Fruit fly (Drosophila melanogaster) whole organism, embryonic: ENCODE results near the gene Art9.

Source experiments
- B-H1 ChIP-seq: fragments of 200-800 bp; sonication (Bioruptor generic); IDR thresholded peaks from 3 replicates; pipeline ENCODE4 v1.3.6; 2022; ENCODE audit warnings: missing biosample characterization, missing genetic modification characterization
- Bgb ChIP-seq: fragments of 200-800 bp; sonication (Bioruptor generic); IDR thresholded peaks from 2 replicates; pipeline ENCODE4 v1.3.6; 2022; ENCODE audit warnings: missing biosample characterization, missing genetic modification characterization; ENCODE audit not compliant: partially characterized antibody
- CG10431 ChIP-seq: fragments of 200-800 bp; sonication (Bioruptor generic); optimal IDR thresholded peaks from 3 replicates; lab custom pipeline; 2018; ENCODE audit warnings: missing biosample characterization, mild to moderate bottlenecking, missing genetic modification characterization
- CG10959 ChIP-seq: fragments of 200-800 bp; sonication (Bioruptor generic); IDR thresholded peaks from 2 replicates; pipeline ENCODE4 v1.3.6; 2022; ENCODE audit warnings: missing biosample characterization, missing genetic modification characterization
- CG11093 ChIP-seq: fragments of 200-800 bp; sonication (Bioruptor generic); IDR thresholded peaks from 3 replicates; pipeline ENCODE4 v1.3.6; 2022; ENCODE audit warnings: missing biosample characterization, missing genetic modification characterization
- CG11504 ChIP-seq: fragments of 200-800 bp; sonication (Bioruptor generic); optimal IDR thresholded peaks from 3 replicates; lab custom pipeline; 2019; ENCODE audit warnings: missing biosample characterization, mild to moderate bottlenecking, missing genetic modification characterization, moderate library complexity
- CG13287 ChIP-seq: fragments of 200-800 bp; sonication (Bioruptor generic); IDR thresholded peaks from 2 replicates; pipeline ENCODE4 v1.3.6; 2022; ENCODE audit warnings: missing biosample characterization, missing genetic modification characterization; ENCODE audit not compliant: partially characterized antibody
- CG13424 ChIP-seq: fragments of 200-800 bp; sonication (Bioruptor generic); optimal IDR thresholded peaks from 2 replicates; lab custom pipeline; 2019; ENCODE audit warnings: missing biosample characterization, mild to moderate bottlenecking, missing genetic modification characterization, moderate library complexity
- CG1647 ChIP-seq: fragments of 200-800 bp; sonication (Bioruptor generic); optimal IDR thresholded peaks from 3 replicates; lab custom pipeline; 2016; ENCODE audit warnings: missing biosample characterization, missing genetic modification characterization
- CG17612 ChIP-seq: fragments of 200-800 bp; sonication (Bioruptor generic); IDR thresholded peaks from 2 replicates; pipeline ENCODE4 v1.3.6; 2022; ENCODE audit warnings: missing biosample characterization, missing genetic modification characterization
- CG17829 ChIP-seq: fragments of 200-800 bp; optimal IDR thresholded peaks from 2 replicates; lab custom pipeline; 2019; ENCODE audit warnings: missing biosample characterization, mild to moderate bottlenecking, missing genetic modification characterization, moderate library complexity
- CG17912 ChIP-seq: fragments of 200-800 bp; sonication (Bioruptor generic); optimal IDR thresholded peaks from 2 replicates; lab custom pipeline; 2018; ENCODE audit warnings: missing biosample characterization, mild to moderate bottlenecking, missing genetic modification characterization
- CG18619 ChIP-seq: fragments of 200-800 bp; sonication (Bioruptor generic); optimal IDR thresholded peaks from 3 replicates; lab custom pipeline; 2017; ENCODE audit warnings: missing biosample characterization, mild to moderate bottlenecking, missing genetic modification characterization
- CG2678 ChIP-seq: fragments of 200-800 bp; sonication (Bioruptor generic); optimal IDR thresholded peaks from 3 replicates; lab custom pipeline; 2019; ENCODE audit warnings: missing biosample characterization, mild to moderate bottlenecking, missing genetic modification characterization, moderate library complexity
- CG31224 ChIP-seq: fragments of 200-800 bp; sonication (Bioruptor generic); IDR thresholded peaks from 2 replicates; pipeline ENCODE4 v1.3.6; 2022; ENCODE audit warnings: missing biosample characterization, missing genetic modification characterization
- CG31388 ChIP-seq: fragments of 200-800 bp; sonication (Bioruptor generic); optimal IDR thresholded peaks from 2 replicates; lab custom pipeline; 2016; ENCODE audit warnings: missing biosample characterization, missing genetic modification characterization
- CG3726 ChIP-seq: fragments of 200-800 bp; sonication (Bioruptor generic); IDR thresholded peaks from 3 replicates; pipeline ENCODE4, ENCODE4 v1.3.6; 2022; ENCODE audit warnings: missing biosample characterization, missing genetic modification characterization
- CG3995 ChIP-seq: fragments of 200-800 bp; sonication (Bioruptor generic); optimal IDR thresholded peaks from 3 replicates; lab custom pipeline; 2016; ENCODE audit warnings: missing biosample characterization, missing genetic modification characterization
- CG4730 ChIP-seq: fragments of 200-800 bp; sonication (Bioruptor generic); IDR thresholded peaks from 2 replicates; pipeline ENCODE4 v1.3.6; 2022; ENCODE audit warnings: missing biosample characterization, missing genetic modification characterization
- CG5953 ChIP-seq: fragments of 200-800 bp; sonication (Bioruptor generic); IDR thresholded peaks from 2 replicates; pipeline ENCODE4 v1.3.6; 2022; ENCODE audit warnings: missing biosample characterization, missing genetic modification characterization
- CG6254 ChIP-seq: fragments of 200-800 bp; sonication (Bioruptor generic); optimal IDR thresholded peaks from 3 replicates; lab custom pipeline; 2017; ENCODE audit warnings: mild to moderate bottlenecking, missing biosample characterization, missing genetic modification reagents, missing genetic modification characterization
- CG8478 ChIP-seq: fragments of >200 bp; optimal IDR thresholded peaks from 2 replicates; lab custom pipeline; 2018
- CG8765 ChIP-seq: fragments of 200-800 bp; sonication (Bioruptor generic); IDR thresholded peaks from 2 replicates; pipeline ENCODE4 v1.3.6; 2022; ENCODE audit warnings: missing biosample characterization, missing genetic modification characterization
- CG8924 ChIP-seq: fragments of 200-800 bp; optimal IDR thresholded peaks from 3 replicates; lab custom pipeline; 2019; ENCODE audit warnings: missing biosample characterization, mild to moderate bottlenecking, missing genetic modification characterization, moderate library complexity
- CG9797 ChIP-seq: fragments of 200-800 bp; sonication (Bioruptor generic); optimal IDR thresholded peaks from 3 replicates; lab custom pipeline; 2018; ENCODE audit warnings: missing biosample characterization, mild to moderate bottlenecking, missing genetic modification characterization
- CrebB ChIP-seq: fragments of 200-800 bp; sonication (Bioruptor generic); optimal IDR thresholded peaks from 3 replicates; lab custom pipeline; 2018; ENCODE audit warnings: missing biosample characterization, mild to moderate bottlenecking, missing genetic modification characterization
- Dref ChIP-seq: fragments of 200-800 bp; sonication (Bioruptor generic); IDR thresholded peaks from 2 replicates; pipeline ENCODE4 v1.3.6; 2022; ENCODE audit warnings: missing biosample characterization, missing genetic modification characterization
- Eip74EF ChIP-seq, 2 experiments: fragments of 200-800 bp in 1 of 2; fragments of >200 bp in 1 of 2; sonication (Bioruptor generic) in 1 of 2; optimal IDR thresholded peaks; 2 replicates each; lab custom pipeline; 2017 to 2019; ENCODE audit warnings: missing biosample characterization in 2 of 2, missing genetic modification characterization in 2 of 2, mild to moderate bottlenecking in 1 of 2, moderate library complexity in 1 of 2
- Ets65A ChIP-seq: fragments of 200-800 bp; sonication (Bioruptor generic); peaks from one replicate; lab custom pipeline; 2016; ENCODE audit warnings: missing biosample characterization, missing genetic modification characterization
- Hsf ChIP-seq: fragments of 200-800 bp; sonication (Bioruptor generic); optimal IDR thresholded peaks from 3 replicates; lab custom pipeline; 2016; ENCODE audit warnings: missing biosample characterization, missing genetic modification characterization
- Mad ChIP-seq: fragments of 200-800 bp; sonication (Bioruptor generic); optimal IDR thresholded peaks from 2 replicates; lab custom pipeline; 2016; ENCODE audit warnings: missing biosample characterization, missing genetic modification characterization
- Med ChIP-seq: fragments of 200-800 bp; sonication (Bioruptor generic); peaks from one replicate; lab custom pipeline; 2016; ENCODE audit warnings: missing biosample characterization, missing genetic modification characterization, mild to moderate bottlenecking, inconsistent platforms, moderate library complexity
- Meics ChIP-seq: fragments of 200-800 bp; sonication (Bioruptor generic); optimal IDR thresholded peaks from 2 replicates; lab custom pipeline; 2017; ENCODE audit warnings: missing biosample characterization, mild to moderate bottlenecking, missing genetic modification characterization
- Neu2 ChIP-seq: fragments of 200-800 bp; sonication (Bioruptor generic); optimal IDR thresholded peaks from 3 replicates; lab custom pipeline; 2016; ENCODE audit warnings: missing biosample characterization, missing genetic modification characterization, borderline replicate concordance
- Oaz ChIP-seq: fragments of 200-800 bp; sonication (Bioruptor generic); IDR thresholded peaks from 2 replicates; pipeline ENCODE4 v1.3.6; 2022; ENCODE audit warnings: missing biosample characterization, missing genetic modification characterization
- Poxn ChIP-seq: fragments of 200-800 bp; sonication (Bioruptor generic); IDR thresholded peaks from 2 replicates; pipeline ENCODE4 v1.3.6; 2022; ENCODE audit warnings: missing biosample characterization, missing genetic modification characterization
- chm ChIP-seq: fragments of 200-800 bp; sonication (Bioruptor generic); IDR thresholded peaks from 2 replicates; pipeline ENCODE4 v1.3.6; 2022; ENCODE audit warnings: missing biosample characterization, missing genetic modification characterization
- dmrt99B ChIP-seq: fragments of 200-800 bp; sonication (Bioruptor generic); optimal IDR thresholded peaks from 2 replicates; lab custom pipeline; 2018; ENCODE audit warnings: missing biosample characterization, mild to moderate bottlenecking, missing genetic modification characterization, moderate library complexity
- en ChIP-seq: fragments of 200-800 bp; sonication (Bioruptor generic); optimal IDR thresholded peaks from 2 replicates; lab custom pipeline; 2016; ENCODE audit warnings: missing biosample characterization, missing genetic modification characterization
- fd3F ChIP-seq: fragments of 200-800 bp; sonication (Bioruptor generic); optimal IDR thresholded peaks from 2 replicates; lab custom pipeline; 2018; ENCODE audit warnings: missing biosample characterization, mild to moderate bottlenecking, missing genetic modification characterization, moderate library complexity
- lola ChIP-seq, 3 experiments: fragments of >200 bp in 2 of 3; fragments of 200-800 bp in 1 of 3; sonication (Bioruptor generic) in 1 of 3; optimal IDR thresholded peaks; 2 replicates each; lab custom pipeline; 2017 to 2019; ENCODE audit warnings: missing biosample characterization in 3 of 3, missing genetic modification characterization in 3 of 3, mild to moderate bottlenecking in 1 of 3, moderate library complexity in 1 of 3
- mirr ChIP-seq: fragments of 200-800 bp; sonication (Bioruptor generic); optimal IDR thresholded peaks from 3 replicates; lab custom pipeline; 2018; ENCODE audit warnings: missing biosample characterization, mild to moderate bottlenecking, missing genetic modification characterization
- odd ChIP-seq: fragments of 200-800 bp; sonication (Bioruptor generic); optimal IDR thresholded peaks from 2 replicates; lab custom pipeline; 2017; ENCODE audit warnings: missing biosample characterization, mild to moderate bottlenecking, missing genetic modification characterization
- ranshi ChIP-seq: fragments of 200-800 bp; sonication (Bioruptor generic); IDR thresholded peaks from 2 replicates; pipeline ENCODE4 v1.3.6; 2022; ENCODE audit warnings: missing biosample characterization, missing genetic modification characterization
- repo ChIP-seq: fragments of 200-800 bp; sonication (Bioruptor generic); optimal IDR thresholded peaks from 2 replicates; lab custom pipeline; 2016; ENCODE audit warnings: missing biosample characterization, missing genetic modification characterization
- run ChIP-seq: fragments of 200-800 bp; sonication (Bioruptor generic); optimal IDR thresholded peaks from 3 replicates; lab custom pipeline; 2018; ENCODE audit warnings: missing biosample characterization, mild to moderate bottlenecking, missing genetic modification characterization
- so ChIP-seq: fragments of 200-800 bp; sonication (Bioruptor generic); IDR thresholded peaks from 3 replicates; pipeline ENCODE4 v1.3.6; 2022; ENCODE audit warnings: missing biosample characterization, missing genetic modification characterization
- sob ChIP-seq: fragments of 200-800 bp; sonication (Bioruptor generic); IDR thresholded peaks from 2 replicates; pipeline ENCODE4 v1.3.6; 2022; ENCODE audit warnings: missing biosample characterization, missing genetic modification characterization
- stc ChIP-seq: fragments of 200-800 bp; sonication (Bioruptor generic); IDR thresholded peaks from 2 replicates; pipeline ENCODE4 v1.3.6; 2022; ENCODE audit warnings: missing biosample characterization, missing genetic modification characterization
- tgo ChIP-seq: fragments of 200-800 bp; sonication (Bioruptor generic); IDR thresholded peaks from 3 replicates; pipeline ENCODE4 v1.3.6; 2022; ENCODE audit warnings: missing biosample characterization, missing genetic modification characterization
- usp ChIP-seq: fragments of >200 bp; optimal IDR thresholded peaks from 2 replicates; lab custom pipeline; 2017; ENCODE audit warnings: missing biosample characterization, missing genetic modification characterization

Art9 gene

dm6 chr3R:13912008-13912803 lies 31.1 kb downstream of the Art9 start (continued):
- no peak for TF ChIP-seq odd (GFP tag; lab: Kevin White, UChicago)
- TF ChIP-seq CrebB (tag; lab: Kevin White, UChicago): no peak
- TF ChIP-seq mirr: no peak
- no peak for TF ChIP-seq so (GFP tag; lab: Robert Waterston, UW)
- TF ChIP-seq CG13424 (tag; lab: Kevin White, UChicago): no peak
- no peak for TF ChIP-seq Hsf
- no peak for TF ChIP-seq CG8478 (lab: Kevin White, UChicago)
- TF ChIP-seq CG5953: no peak
- no peak for TF ChIP-seq CG10431
- peak; percentile 85 for TF ChIP-seq CG6254
- no peak for TF ChIP-seq dmrt99B
- no peak for TF ChIP-seq Meics
- TF ChIP-seq Eip74EF (GFP tag; optimal IDR thresholded peaks at IDR 0.05; lab: Kevin White, UChicago): no peak
- TF ChIP-seq CG8924 (tag; lab: Kevin White, UChicago): no peak
- no peak for TF ChIP-seq CG31224 (GFP tag; lab: Robert Waterston, UW)
- TF ChIP-seq CG31388 (GFP tag; lab: Kevin White, UChicago): no peak
- no peak for TF ChIP-seq CG17829 (tag; lab: Kevin White, UChicago)
- no peak for TF ChIP-seq lola (GFP tag; optimal IDR thresholded peaks at IDR 0.05; lab: Kevin White, UChicago)
- peak; percentile 46 for TF ChIP-seq run (tag; lab: Kevin White, UChicago)
- no peak for TF ChIP-seq Bgb (GFP tag; lab: Robert Waterston, UW)
- TF ChIP-seq stc (GFP tag; lab: Robert Waterston, UW): no peak
- no peak for TF ChIP-seq CG11504 (tag; lab: Kevin White, UChicago)
- TF ChIP-seq Med (GFP tag; lab: Kevin White, UChicago): peak; percentile 40
- TF ChIP-seq CG10959 (GFP tag; lab: Robert Waterston, UW): no peak
- no peak for TF ChIP-seq ranshi (GFP tag; lab: Robert Waterston, UW)
- no peak for TF ChIP-seq B-H1
- TF ChIP-seq en (GFP tag; lab: Kevin White, UChicago): no peak
- no peak for TF ChIP-seq CG1647
- no peak for TF ChIP-seq repo (GFP tag; lab: Kevin White, UChicago)
- TF ChIP-seq sob (GFP tag; lab: Robert Waterston, UW): no peak
- TF ChIP-seq Neu2 (GFP tag; lab: Kevin White, UChicago): no peak
- no peak for TF ChIP-seq tgo (GFP tag; lab: Robert Waterston, UW)
- no peak for TF ChIP-seq Dref (GFP tag; lab: Robert Waterston, UW)
- no peak for TF ChIP-seq Oaz (GFP tag; lab: Robert Waterston, UW)
- TF ChIP-seq fd3F (GFP tag; lab: Kevin White, UChicago): no peak
- no peak for TF ChIP-seq usp (GFP tag; lab: Kevin White, UChicago)
- no peak for TF ChIP-seq chm (GFP tag; lab: Robert Waterston, UW)
- TF ChIP-seq CG17612 (GFP tag; lab: Robert Waterston, UW): no peak
- no peak for TF ChIP-seq CG3726 (GFP tag; lab: Robert Waterston, UW)
- no peak for TF ChIP-seq Mad (GFP tag; lab: Kevin White, UChicago)
- TF ChIP-seq CG17912: no peak
- TF ChIP-seq CG8765 (GFP tag; lab: Robert Waterston, UW): no peak
- TF ChIP-seq CG2678 (tag; lab: Kevin White, UChicago): no peak
- TF ChIP-seq Ets65A (GFP tag; lab: Kevin White, UChicago): peak; percentile 54
- TF ChIP-seq Poxn (GFP tag; lab: Robert Waterston, UW): no peak
- TF ChIP-seq CG3995: no peak
- no peak for TF ChIP-seq CG18619 (GFP tag; lab: Kevin White, UChicago)
- no peak for TF ChIP-seq CG11093 (GFP tag; lab: Robert Waterston, UW)
- no peak for TF ChIP-seq CG13287 (GFP tag; lab: Robert Waterston, UW)
- no peak for TF ChIP-seq CG9797
- TF ChIP-seq CG4730 (GFP tag; lab: Robert Waterston, UW): no peak
